Worm (Caenorhabditis elegans) whole organism, L4 larva: ENCODE data around the gene C17C3.24.

ENCODE experiments used
- R02D3.7 ChIP-seq: fragments of 150-350 bp; sonication (generic microtip); optimal IDR thresholded peaks from 3 replicates; lab custom pipeline; 2014; ENCODE audit warnings: missing biosample characterization, missing genetic modification characterization
- T26A8.4 ChIP-seq: fragments of 200-800 bp; sonication (Bioruptor generic); IDR thresholded peaks from 2 replicates; pipeline ENCODE4 v1.3.6; 2022; ENCODE audit warnings: missing genetic modification characterization, missing compliant biosample characterization
- Y75B8A.6 ChIP-seq: fragments of 200-800 bp; sonication (Bioruptor generic); IDR thresholded peaks from 2 replicates; pipeline ENCODE4 v1.3.6; 2022; ENCODE audit warnings: missing genetic modification reagents, missing genetic modification characterization, missing compliant biosample characterization
- ZK337.2 ChIP-seq: fragments of 200-800 bp; sonication (Bioruptor generic); IDR thresholded peaks from 2 replicates; pipeline ENCODE4 v1.3.6; 2022; ENCODE audit warnings: missing genetic modification reagents, missing genetic modification characterization, missing compliant biosample characterization
- ZK546.5 ChIP-seq, 2 experiments: sonication (generic microtip); optimal IDR thresholded peaks; 2 replicates each; lab custom pipeline; 2017; ENCODE audit warnings: missing biosample characterization in 2 of 2, missing genetic modification characterization in 2 of 2
- aha-1 ChIP-seq: fragments of 150-350 bp; peaks from one replicate; lab custom pipeline; 2014; ENCODE audit warnings: missing biosample characterization, missing genetic modification characterization
- ceh-28 ChIP-seq: fragments of 150-350 bp; optimal IDR thresholded peaks from 2 replicates; lab custom pipeline; 2014; ENCODE audit warnings: missing biosample characterization, missing genetic modification reagents, missing genetic modification characterization
- ceh-44 ChIP-seq: fragments of 200-800 bp; sonication (Bioruptor generic); IDR thresholded peaks from 2 replicates; pipeline ENCODE4 v1.3.6; 2022; ENCODE audit warnings: missing genetic modification reagents, missing genetic modification characterization, missing compliant biosample characterization
- ceh-62 ChIP-seq: sonication (generic microtip); optimal IDR thresholded peaks from 2 replicates; lab custom pipeline; 2017; ENCODE audit warnings: missing biosample characterization, missing genetic modification characterization
- ces-1 ChIP-seq: fragments of 150-350 bp; sonication (generic microtip); optimal IDR thresholded peaks from 4 replicates; lab custom pipeline; 2014; ENCODE audit warnings: missing biosample characterization, missing genetic modification reagents, missing genetic modification characterization
- daf-8 ChIP-seq: fragments of 200-800 bp; sonication (Bioruptor generic); IDR thresholded peaks from 2 replicates; pipeline ENCODE4 v1.3.6; 2022; ENCODE audit warnings: missing genetic modification characterization, missing compliant biosample characterization
- dmd-9 ChIP-seq: fragments of 200-800 bp; sonication (Bioruptor generic); IDR thresholded peaks from 2 replicates; pipeline ENCODE4 v1.3.6; 2022; ENCODE audit warnings: missing genetic modification reagents, missing genetic modification characterization, missing compliant biosample characterization
- dpl-1 ChIP-seq: fragments of 150-350 bp; optimal IDR thresholded peaks from 2 replicates; lab custom pipeline; 2014; ENCODE audit warnings: missing biosample characterization, missing genetic modification reagents, missing genetic modification characterization
- duxl-1 ChIP-seq: sonication (generic microtip); optimal IDR thresholded peaks from 2 replicates; lab custom pipeline; 2016; ENCODE audit warnings: mild to moderate bottlenecking, missing genetic modification characterization, moderate library complexity, missing compliant biosample characterization; ENCODE audit not compliant: poor library complexity
- dve-1 ChIP-seq: sonication (generic microtip); optimal IDR thresholded peaks from 2 replicates; lab custom pipeline; 2017; ENCODE audit warnings: antibody characterized with exemption, mild to moderate bottlenecking, missing genetic modification characterization, missing compliant biosample characterization; ENCODE audit not compliant: insufficient read depth
- fkh-10 ChIP-seq: fragments of 150-350 bp; optimal IDR thresholded peaks from 2 replicates; lab custom pipeline; 2014; ENCODE audit warnings: missing biosample characterization, missing genetic modification reagents, missing genetic modification characterization
- fos-1 ChIP-seq: fragments of 150-350 bp; optimal IDR thresholded peaks from 2 replicates; lab custom pipeline; 2014; ENCODE audit warnings: missing biosample characterization, missing genetic modification characterization
- hlh-11 ChIP-seq: fragments of 200-800 bp; sonication (Bioruptor generic); optimal IDR thresholded peaks from 2 replicates; lab custom pipeline; 2018; ENCODE audit warnings: mild to moderate bottlenecking, missing genetic modification characterization, missing compliant biosample characterization
- lin-13 ChIP-seq: fragments of 150-350 bp; optimal IDR thresholded peaks from 2 replicates; lab custom pipeline; 2014; ENCODE audit warnings: missing biosample characterization, missing genetic modification reagents, missing genetic modification characterization
- lin-15B ChIP-seq: fragments of 150-350 bp; sonication (generic microtip); optimal IDR thresholded peaks from 3 replicates; lab custom pipeline; 2014; ENCODE audit warnings: missing biosample characterization, missing genetic modification characterization
- lir-3 ChIP-seq: sonication (generic microtip); optimal IDR thresholded peaks from 2 replicates; lab custom pipeline; 2016; ENCODE audit warnings: mild to moderate bottlenecking, missing genetic modification characterization, missing compliant biosample characterization
- madf-5 ChIP-seq, 2 experiments: fragments of 200-800 bp; sonication (Bioruptor generic); IDR thresholded peaks; 2 replicates each; pipeline ENCODE4 v1.3.6; 2022; ENCODE audit warnings: missing compliant biosample characterization in 2 of 2, missing genetic modification characterization in 2 of 2
- madf-9 ChIP-seq: fragments of 200-800 bp; sonication (Bioruptor generic); conservative IDR thresholded peaks from 2 replicates; pipeline ENCODE4 v1.3.6; 2022; ENCODE audit warnings: missing genetic modification reagents, missing genetic modification characterization, missing compliant biosample characterization
- mdl-1 ChIP-seq, 2 experiments: fragments of 150-350 bp in 1 of 2; sonication (generic microtip) in 1 of 2; optimal IDR thresholded peaks; 2 replicates each; lab custom pipeline; 2014 to 2017; ENCODE audit warnings: missing biosample characterization in 2 of 2, missing genetic modification characterization in 2 of 2
- mdt-29 ChIP-seq: fragments of 200-800 bp; sonication (Bioruptor generic); IDR thresholded peaks from 2 replicates; pipeline ENCODE4 v1.3.6; 2022; ENCODE audit warnings: missing genetic modification reagents, missing genetic modification characterization, missing compliant biosample characterization
- mep-1 ChIP-seq: fragments of 150-350 bp; sonication (generic microtip); optimal IDR thresholded peaks from 3 replicates; lab custom pipeline; 2014; ENCODE audit warnings: missing biosample characterization, missing genetic modification characterization
- mes-2 ChIP-seq: sonication (generic microtip); optimal IDR thresholded peaks from 2 replicates; lab custom pipeline; 2016; ENCODE audit warnings: missing genotype, mild to moderate bottlenecking, missing genetic modification characterization, missing compliant biosample characterization; ENCODE audit not compliant: poor library complexity, severe bottlenecking
- mxl-2 ChIP-seq: fragments of 200-800 bp; sonication (Bioruptor generic); conservative IDR thresholded peaks from 2 replicates; pipeline ENCODE4 v1.3.6; 2022; ENCODE audit warnings: missing genetic modification reagents, missing genetic modification characterization, missing compliant biosample characterization
- nhr-10 ChIP-seq: fragments of 150-350 bp; optimal IDR thresholded peaks from 2 replicates; lab custom pipeline; 2014; ENCODE audit warnings: missing biosample characterization, missing genetic modification characterization
- nhr-237 ChIP-seq: sonication (generic microtip); optimal IDR thresholded peaks from 2 replicates; lab custom pipeline; 2017; ENCODE audit warnings: missing biosample characterization, missing genetic modification characterization
- nhr-77 ChIP-seq: fragments of 150-350 bp; optimal IDR thresholded peaks from 2 replicates; lab custom pipeline; 2014; ENCODE audit warnings: missing biosample characterization, missing genetic modification characterization
- pha-4 ChIP-seq, 2 experiments: fragments of 150-350 bp in 1 of 2; fragments of 200-800 bp in 1 of 2; sonication (Bioruptor generic) in 1 of 2; IDR thresholded peaks in 1 of 2; optimal IDR thresholded peaks in 1 of 2; 2 replicates each; pipeline versions ENCODE4 v1.3.6 to Lab custom; 2014 to 2022; ENCODE audit warnings: missing genetic modification characterization in 2 of 2, missing genetic modification reagents in 2 of 2, missing biosample characterization in 1 of 2, missing compliant biosample characterization in 1 of 2
- php-3 ChIP-seq: fragments of 200-800 bp; sonication (Bioruptor generic); IDR thresholded peaks from 2 replicates; pipeline ENCODE4 v1.3.6; 2022; ENCODE audit warnings: missing genetic modification reagents, missing genetic modification characterization, missing compliant biosample characterization
- pqm-1 ChIP-seq: sonication (generic microtip); optimal IDR thresholded peaks from 2 replicates; lab custom pipeline; 2017; ENCODE audit warnings: missing biosample characterization, missing genetic modification characterization
- saeg-2 ChIP-seq: fragments of 200-800 bp; sonication (Bioruptor generic); IDR thresholded peaks from 2 replicates; pipeline ENCODE4 v1.3.6; 2022; ENCODE audit warnings: missing genetic modification reagents, missing genetic modification characterization, missing compliant biosample characterization
- snpc-1.2 ChIP-seq: fragments of 200-800 bp; sonication (Bioruptor generic); IDR thresholded peaks from 2 replicates; pipeline ENCODE4 v1.3.6; 2022; ENCODE audit warnings: missing genetic modification reagents, missing genetic modification characterization, missing compliant biosample characterization
- tra-1 ChIP-seq: fragments of 200-800 bp; sonication (Bioruptor generic); IDR thresholded peaks from 2 replicates; pipeline ENCODE4 v1.3.6; 2022; ENCODE audit warnings: missing genetic modification reagents, missing genetic modification characterization, missing compliant biosample characterization
- unc-130 ChIP-seq: sonication (generic microtip); optimal IDR thresholded peaks from 2 replicates; lab custom pipeline; 2016; ENCODE audit warnings: missing genetic modification reagents, missing genetic modification characterization, missing compliant biosample characterization
- unc-39 ChIP-seq: sonication (generic microtip); optimal IDR thresholded peaks from 2 replicates; lab custom pipeline; 2017; ENCODE audit warnings: missing biosample characterization, missing genetic modification characterization
- vab-7 ChIP-seq: fragments of 200-800 bp; sonication (Bioruptor generic); IDR thresholded peaks from 2 replicates; pipeline ENCODE4 v1.3.6; 2022; ENCODE audit warnings: missing genetic modification reagents, missing genetic modification characterization, missing compliant biosample characterization
- zfp-2 ChIP-seq: sonication (generic microtip); optimal IDR thresholded peaks from 2 replicates; lab custom pipeline; 2016; ENCODE audit warnings: mild to moderate bottlenecking, missing genetic modification characterization, missing compliant biosample characterization
- zip-11 ChIP-seq: fragments of 200-800 bp; sonication (Bioruptor generic); IDR thresholded peaks from 2 replicates; pipeline ENCODE4 v1.3.6; 2022; ENCODE audit warnings: missing genetic modification characterization, missing compliant biosample characterization
- zip-2 ChIP-seq: fragments of 150-350 bp; optimal IDR thresholded peaks from 2 replicates; lab custom pipeline; 2014; ENCODE audit warnings: missing biosample characterization, missing genetic modification characterization

The C17C3.24 gene

ce11 chrII:5511417-5512353 lies 29.9 kb downstream of the C17C3.24 start (continued):
- TF ChIP-seq saeg-2 (GFP tag; lab: Robert Waterston, UW) (no peak), mxl-2 (GFP tag; lab: Robert Waterston, UW) (no peak), T26A8.4 (GFP tag; lab: Robert Waterston, UW) (no peak), madf-9 (GFP tag; lab: Robert Waterston, UW) (0 out of 2 replicates have a peak, but pooled peaks have one; percentile 41), vab-7 (GFP tag; lab: Robert Waterston, UW) (no peak), duxl-1 (tag; lab: Kevin White, UChicago) (peak; percentile 17), dmd-9 (GFP tag; lab: Robert Waterston, UW) (no peak), pha-4 (GFP tag; IDR thresholded peaks at IDR 0.05; lab: Robert Waterston, UW) (no peak), pha-4 (tag; optimal IDR thresholded peaks at IDR 0.05; lab: Kevin White, UChicago) (no peak), dve-1 (tag; lab: Kevin White, UChicago) (no peak), unc-39 (tag; lab: Kevin White, UChicago) (no peak), lir-3 (no peak), tra-1 (GFP tag; lab: Robert Waterston, UW) (no peak), dpl-1 (no peak), daf-8 (GFP tag; lab: Robert Waterston, UW) (no peak), fos-1 (no peak), aha-1 (tag; lab: Kevin White, UChicago) (peak; percentile 46), ces-1 (GFP tag; lab: Kevin White, UChicago) (no peak), Y75B8A.6 (no peak), mdt-29 (GFP tag; lab: Robert Waterston, UW) (no peak), nhr-237 (tag; lab: Kevin White, UChicago) (no peak), zfp-2 (tag; lab: Kevin White, UChicago) (no peak), lin-13 (GFP tag; lab: Kevin White, UChicago) (no peak), mep-1 (tag; lab: Kevin White, UChicago) (no peak), ZK546.5 (tag; optimal IDR thresholded peaks at IDR 0.05; lab: Kevin White, UChicago) (no peak), pqm-1 (tag; lab: Kevin White, UChicago) (no peak), ceh-44 (GFP tag; lab: Robert Waterston, UW) (no peak), zip-2 (tag; lab: Kevin White, UChicago) (no peak), ceh-28 (no peak), php-3 (no peak), ceh-62 (no peak), zip-11 (GFP tag; lab: Robert Waterston, UW) (no peak), snpc-1.2 (GFP tag; lab: Robert Waterston, UW) (no peak), ZK337.2 (GFP tag; lab: Robert Waterston, UW) (0 out of 2 replicates have a peak, but pooled peaks have one; percentile 49), hlh-11 (no peak), nhr-77 (tag; lab: Kevin White, UChicago) (no peak), madf-5 (GFP tag; IDR thresholded peaks at IDR 0.05; lab: Robert Waterston, UW) (no peak), nhr-10 (tag; lab: Kevin White, UChicago) (no peak)

- TF ChIP-seq ceh-44 (GFP tag; lab: Robert Waterston, UW) (no peak), mdl-1 (tag; optimal IDR thresholded peaks at IDR 0.05; lab: Kevin White, UChicago) (no peak), unc-130 (GFP tag; lab: Kevin White, UChicago) (no peak), fkh-10 (no peak), lin-15B (tag; lab: Kevin White, UChicago) (no peak), R02D3.7 (no peak), mes-2 (tag; lab: Kevin White, UChicago) (peak; percentile 42)
Measured at ce11 chrII:5505820-5506287, 35.7 kb downstream of the C17C3.24 start, which contains the start of gene npp-24. TSS of gene npp-24 (plus strand) at chrII:5505870.
